Worm (Caenorhabditis elegans) whole organism, mixed stage, embryonic: ENCODE data around the gene abf-6.

ENCODE experiments used
- M03D4.4 ChIP-seq: sonication (generic microtip); optimal IDR thresholded peaks from 2 replicates; lab custom pipeline; 2017; ENCODE audit warnings: mild to moderate bottlenecking, missing genetic modification characterization, missing compliant biosample characterization
- bed-3 ChIP-seq: fragments of 200-800 bp; sonication (Bioruptor generic); optimal IDR thresholded peaks from 3 replicates; lab custom pipeline; 2018; ENCODE audit warnings: mild to moderate bottlenecking, missing genetic modification characterization, moderate library complexity, missing compliant biosample characterization
- blmp-1 ChIP-seq: fragments of 150-350 bp; optimal IDR thresholded peaks from 2 replicates; lab custom pipeline; 2014; ENCODE audit warnings: missing biosample characterization, missing genetic modification characterization
- ceh-39 ChIP-seq: fragments of 150-350 bp; optimal IDR thresholded peaks from 2 replicates; lab custom pipeline; 2014; ENCODE audit warnings: missing biosample characterization, missing genetic modification characterization
- ceh-43 ChIP-seq: fragments of 200-800 bp; sonication (Bioruptor generic); optimal IDR thresholded peaks from 2 replicates; lab custom pipeline; 2018; ENCODE audit warnings: mild to moderate bottlenecking, missing genetic modification characterization, moderate library complexity, missing compliant biosample characterization
- ceh-83 ChIP-seq: fragments of 200-800 bp; sonication (Bioruptor generic); optimal IDR thresholded peaks from 2 replicates; lab custom pipeline; 2018; ENCODE audit warnings: mild to moderate bottlenecking, missing genetic modification characterization, missing compliant biosample characterization
- ces-1 ChIP-seq: fragments of 150-350 bp; optimal IDR thresholded peaks from 2 replicates; lab custom pipeline; 2014; ENCODE audit warnings: missing biosample characterization, missing genetic modification reagents, missing genetic modification characterization
- cnd-1 ChIP-seq: fragments of 200-800 bp; sonication (Bioruptor generic); optimal IDR thresholded peaks from 2 replicates; lab custom pipeline; 2018; ENCODE audit warnings: mild to moderate bottlenecking, missing genetic modification characterization, missing compliant biosample characterization
- drap-1 ChIP-seq: fragments of 200-800 bp; sonication (Bioruptor generic); optimal IDR thresholded peaks from 3 replicates; lab custom pipeline; 2018; ENCODE audit warnings: mild to moderate bottlenecking, missing genetic modification characterization, missing compliant biosample characterization
- elt-1 ChIP-seq: sonication (generic microtip); optimal IDR thresholded peaks from 2 replicates; lab custom pipeline; 2017; ENCODE audit warnings: missing genetic modification characterization, mild to moderate bottlenecking, missing compliant biosample characterization, antibody characterized with exemption, moderate library complexity, borderline replicate concordance; ENCODE audit not compliant: insufficient read depth
- elt-3 ChIP-seq: fragments of 150-350 bp; optimal IDR thresholded peaks from 2 replicates; lab custom pipeline; 2014; ENCODE audit warnings: missing biosample characterization, missing genetic modification characterization
- ham-2 ChIP-seq: fragments of 200-800 bp; sonication (Bioruptor generic); optimal IDR thresholded peaks from 2 replicates; lab custom pipeline; 2018; ENCODE audit warnings: mild to moderate bottlenecking, missing genetic modification characterization, missing compliant biosample characterization
- hlh-1 ChIP-seq: fragments of 150-350 bp; optimal IDR thresholded peaks from 2 replicates; lab custom pipeline; 2014; ENCODE audit warnings: missing biosample characterization, missing genetic modification reagents, missing genetic modification characterization
- lin-13 ChIP-seq: fragments of 150-350 bp; optimal IDR thresholded peaks from 2 replicates; lab custom pipeline; 2014; ENCODE audit warnings: missing biosample characterization, missing genetic modification characterization
- lin-32 ChIP-seq: fragments of 200-800 bp; sonication (Bioruptor generic); optimal IDR thresholded peaks from 2 replicates; lab custom pipeline; 2018; ENCODE audit warnings: mild to moderate bottlenecking, missing genetic modification characterization, missing compliant biosample characterization
- lsy-2 ChIP-seq: fragments of 150-350 bp; optimal IDR thresholded peaks from 2 replicates; lab custom pipeline; 2014; ENCODE audit warnings: missing biosample characterization, missing genetic modification characterization
- mab-5 ChIP-seq: fragments of 150-350 bp; optimal IDR thresholded peaks from 2 replicates; lab custom pipeline; 2014; ENCODE audit warnings: missing biosample characterization, missing genetic modification characterization
- mep-1 ChIP-seq: fragments of 150-350 bp; optimal IDR thresholded peaks from 2 replicates; lab custom pipeline; 2017; ENCODE audit warnings: missing biosample characterization, missing genetic modification reagents, missing genetic modification characterization, inconsistent platforms
- mls-2 ChIP-seq: sonication (generic microtip); optimal IDR thresholded peaks from 2 replicates; lab custom pipeline; 2016; ENCODE audit warnings: mild to moderate bottlenecking, missing genetic modification characterization, moderate library complexity, missing compliant biosample characterization
- nhr-12 ChIP-seq: fragments of 150-350 bp; optimal IDR thresholded peaks from 2 replicates; lab custom pipeline; 2014; ENCODE audit warnings: missing biosample characterization, missing genetic modification characterization
- nhr-237 ChIP-seq: fragments of 150-350 bp; optimal IDR thresholded peaks from 2 replicates; lab custom pipeline; 2014; ENCODE audit warnings: missing biosample characterization, missing genetic modification characterization
- nhr-76 ChIP-seq: sonication (generic microtip); optimal IDR thresholded peaks from 2 replicates; lab custom pipeline; 2017; ENCODE audit warnings: missing biosample characterization, missing genetic modification characterization
- sem-2 ChIP-seq: fragments of 200-800 bp; sonication (Bioruptor generic); optimal IDR thresholded peaks from 2 replicates; lab custom pipeline; 2018; ENCODE audit warnings: mild to moderate bottlenecking, missing genetic modification characterization, missing compliant biosample characterization
- snpc-4 ChIP-seq: fragments of 150-350 bp; optimal IDR thresholded peaks from 2 replicates; lab custom pipeline; 2014; ENCODE audit warnings: missing biosample characterization, missing genetic modification characterization
- sptf-1 ChIP-seq: sonication (generic microtip); optimal IDR thresholded peaks from 2 replicates; lab custom pipeline; 2017; ENCODE audit warnings: mild to moderate bottlenecking, missing genetic modification characterization, moderate library complexity, missing compliant biosample characterization
- tbx-8 ChIP-seq: fragments of 200-800 bp; sonication (Bioruptor generic); optimal IDR thresholded peaks from 2 replicates; lab custom pipeline; 2018; ENCODE audit warnings: mild to moderate bottlenecking, missing genetic modification characterization, moderate library complexity, missing compliant biosample characterization
- unc-120 ChIP-seq: sonication (generic microtip); optimal IDR thresholded peaks from 2 replicates; lab custom pipeline; 2017; ENCODE audit warnings: missing genetic modification characterization, missing compliant biosample characterization; ENCODE audit not compliant: poor library complexity, severe bottlenecking
- unc-62 ChIP-seq: fragments of 150-350 bp; optimal IDR thresholded peaks from 2 replicates; lab custom pipeline; 2014; ENCODE audit warnings: missing biosample characterization, missing genetic modification reagents, missing genetic modification characterization
- zip-8 ChIP-seq: fragments of 150-350 bp; optimal IDR thresholded peaks from 2 replicates; lab custom pipeline; 2014; ENCODE audit warnings: missing biosample characterization, missing genetic modification characterization
- ztf-11 ChIP-seq: fragments of 150-350 bp; optimal IDR thresholded peaks from 2 replicates; lab custom pipeline; 2014; ENCODE audit warnings: missing biosample characterization, missing genetic modification characterization

abf-6 gene

DNA sequence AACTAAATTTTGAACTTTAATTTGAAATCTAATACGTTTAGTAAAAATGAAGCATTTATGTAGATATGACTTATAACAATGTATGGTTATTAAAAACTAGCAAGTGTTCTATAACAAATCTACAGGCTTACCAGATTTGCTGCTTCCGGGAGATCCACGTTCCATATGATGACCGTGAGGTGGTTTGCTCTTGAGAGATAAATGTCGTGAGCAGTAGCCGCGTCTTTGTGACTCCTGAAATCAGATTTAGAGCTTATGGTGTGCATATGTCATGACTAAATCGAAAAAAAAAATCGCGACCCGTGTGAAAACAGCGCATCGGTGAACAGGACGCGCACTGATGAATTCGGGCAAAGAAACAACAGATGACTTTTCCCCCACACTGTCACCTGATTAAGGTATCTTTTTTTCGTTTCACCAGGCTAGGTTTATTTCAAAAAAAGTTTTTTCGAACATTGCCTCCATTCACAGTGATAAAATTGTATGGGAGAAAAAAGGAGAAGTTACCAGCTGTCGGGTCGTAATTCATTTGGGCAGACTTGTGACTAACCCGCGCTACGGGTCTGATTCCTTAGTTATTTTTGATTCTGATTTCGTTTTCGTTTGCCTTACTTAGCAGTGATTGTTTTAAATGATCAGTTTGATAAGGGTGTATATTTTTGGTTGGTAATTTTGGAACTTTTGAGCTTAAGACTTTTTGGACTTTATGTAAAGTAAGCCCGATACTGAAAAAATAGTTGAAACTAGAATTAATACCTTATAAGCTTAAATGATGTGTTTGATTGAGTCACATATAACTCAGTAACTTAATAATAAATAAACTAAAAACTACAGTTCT is 14.4 kb downstream of the abf-6 start, which contains the start of gene nhr-27:
Gene nhr-27 (minus strand): TSS at position 234 of the 838 bp plus-strand sequence.
- TF ChIP-seq lin-32 (GFP tag; lab: Kevin White, UChicago), result no peak
- TF ChIP-seq sem-2 (GFP tag; lab: Kevin White, UChicago), result no peak
- TF ChIP-seq blmp-1 (tag; lab: Kevin White, UChicago), result no peak
- no peak for TF ChIP-seq sptf-1 (tag; lab: Kevin White, UChicago)

DNA sequence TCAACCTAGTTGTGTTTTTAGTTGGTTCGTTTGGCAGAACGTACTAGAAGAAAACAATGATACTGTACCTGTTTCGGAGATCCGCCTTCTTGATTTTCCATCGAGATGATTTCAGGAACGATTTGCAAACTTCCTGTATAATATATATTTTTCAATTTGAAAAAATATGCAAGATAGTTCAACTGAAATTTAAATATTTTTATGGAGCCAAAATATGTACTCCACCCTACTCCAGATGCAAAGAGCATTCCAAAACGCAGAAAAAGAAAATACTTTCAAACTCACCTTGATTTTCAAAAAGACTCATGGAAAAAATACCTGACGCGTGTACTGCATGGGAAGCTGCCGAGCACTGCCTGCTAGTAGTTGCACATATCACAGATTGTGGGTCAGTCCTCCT is 19.6 kb downstream of the abf-6 start, which contains the start of gene gei-3:
Gene gei-3 (minus strand): TSS at position 101 of the 400 bp plus-strand sequence.
- TF ChIP-seq lin-13 (no peak), sptf-1 (tag; lab: Kevin White, UChicago) (no peak), ceh-83 (GFP tag; lab: Kevin White, UChicago) (no peak), mep-1 (tag; lab: Kevin White, UChicago) (no peak), M03D4.4 (no peak), tbx-8 (no peak), elt-3 (tag; lab: Kevin White, UChicago) (no peak), mab-5 (tag; lab: Kevin White, UChicago) (no peak), lsy-2 (tag; lab: Kevin White, UChicago) (no peak), drap-1 (GFP tag; lab: Kevin White, UChicago) (no peak), ceh-43 (GFP tag; lab: Kevin White, UChicago) (no peak), snpc-4 (tag; lab: Kevin White, UChicago) (no peak)

DNA sequence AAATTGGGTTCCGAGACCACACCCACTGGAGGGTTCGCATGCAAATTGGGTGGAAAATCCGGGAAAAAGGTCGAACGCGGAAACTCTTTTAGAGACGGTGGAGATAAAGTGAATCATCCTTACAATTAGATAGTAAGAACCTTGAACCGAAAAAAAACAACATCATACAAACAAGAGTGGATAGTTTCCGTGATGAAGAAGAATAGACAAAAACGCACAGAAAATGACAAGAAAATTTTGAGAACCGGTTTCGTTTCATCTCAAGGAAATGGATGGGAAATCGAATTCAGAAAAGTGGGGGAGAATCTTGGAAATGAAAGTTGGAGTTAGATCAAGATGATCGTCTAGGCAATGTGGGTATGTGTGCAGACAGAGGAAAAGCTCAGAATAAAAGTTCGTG is 21.4 kb downstream of the abf-6 start:
- no peak for TF ChIP-seq nhr-12 (tag; lab: Kevin White, UChicago)
- no peak for TF ChIP-seq nhr-237 (tag; lab: Kevin White, UChicago)
- no peak for TF ChIP-seq mls-2 (tag; lab: Kevin White, UChicago)
- no peak for TF ChIP-seq lin-13
- no peak for TF ChIP-seq mab-5 (tag; lab: Kevin White, UChicago)
- no peak for TF ChIP-seq ceh-43 (GFP tag; lab: Kevin White, UChicago)
- no peak for TF ChIP-seq snpc-4 (tag; lab: Kevin White, UChicago)
- no peak for TF ChIP-seq unc-120 (tag; lab: Kevin White, UChicago)
- TF ChIP-seq blmp-1 (tag; lab: Kevin White, UChicago), result no peak
- TF ChIP-seq mep-1 (tag; lab: Kevin White, UChicago), result no peak
- no peak for TF ChIP-seq elt-1 (tag; lab: Kevin White, UChicago)
- no peak for TF ChIP-seq ztf-11 (tag; lab: Kevin White, UChicago)
- TF ChIP-seq cnd-1 (tag; lab: Kevin White, UChicago), result no peak
- no peak for TF ChIP-seq lin-32 (GFP tag; lab: Kevin White, UChicago)

DNA sequence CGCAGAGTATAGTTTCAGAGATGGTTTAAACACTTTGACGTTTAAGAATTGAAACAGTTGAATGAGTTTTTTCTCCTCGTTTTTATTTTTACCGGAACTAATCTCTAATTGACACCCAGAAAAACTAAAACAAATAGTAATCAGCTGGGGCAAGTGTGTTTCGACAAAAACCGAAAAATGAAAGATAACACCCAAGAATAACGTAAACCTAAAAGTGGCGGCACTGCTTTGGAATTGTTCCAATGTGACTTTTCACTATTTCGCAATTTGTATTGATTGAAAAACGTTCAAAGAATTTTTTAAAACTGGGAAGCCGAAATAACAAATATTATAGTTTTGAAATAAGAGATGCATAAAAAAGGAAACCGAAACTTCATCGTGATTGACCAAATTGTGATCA is 24.9 kb downstream of the abf-6 start:
- TF ChIP-seq unc-62 (GFP tag; lab: Kevin White, UChicago) (no peak), hlh-1 (tag; lab: Kevin White, UChicago) (no peak)
- TF ChIP-seq, all 35 proteins: peak for 0

DNA sequence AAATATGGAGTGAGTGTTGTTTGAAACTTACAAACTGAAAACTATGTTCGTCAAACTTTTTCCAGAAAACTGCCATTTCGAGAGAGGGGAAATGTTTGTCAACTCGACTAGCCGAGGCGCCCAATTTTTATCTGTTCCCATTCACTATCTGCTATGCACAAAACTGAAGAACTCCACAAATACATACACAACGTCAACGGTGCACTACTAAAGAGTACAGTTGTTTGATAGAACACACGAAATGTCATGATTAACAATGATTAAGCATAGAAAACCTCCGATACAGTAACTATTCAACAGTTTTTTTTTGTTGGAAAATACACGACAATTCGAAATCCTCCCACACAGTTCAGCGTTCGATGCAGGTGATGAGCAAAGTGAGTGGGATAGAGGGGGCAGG is 25.6 kb downstream of the abf-6 start:
- TF ChIP-seq ham-2 (no peak), lin-13 (no peak), drap-1 (GFP tag; lab: Kevin White, UChicago) (no peak), hlh-1 (tag; lab: Kevin White, UChicago) (no peak), nhr-237 (tag; lab: Kevin White, UChicago) (no peak), sptf-1 (tag; lab: Kevin White, UChicago) (no peak)

DNA sequence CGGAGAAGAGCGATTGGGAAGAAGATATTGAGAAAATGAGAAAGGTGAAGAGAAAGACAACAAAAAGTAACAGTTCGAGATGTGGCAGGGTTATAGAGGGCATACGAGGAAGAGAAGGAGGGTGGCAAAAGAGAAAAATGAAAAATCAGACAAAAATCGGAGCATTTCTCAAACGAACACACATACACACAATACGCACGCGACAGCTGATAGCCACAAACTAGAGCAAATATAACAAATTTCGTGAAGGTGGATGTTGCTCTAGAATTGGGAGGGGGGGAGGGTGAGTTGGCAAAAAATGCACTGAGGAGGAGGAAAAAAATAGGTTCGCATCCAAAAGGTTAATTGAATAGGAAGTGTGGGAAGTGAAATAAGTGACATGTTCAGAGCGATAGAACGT is 31.3 kb downstream of the abf-6 start:
- no peak for TF ChIP-seq ceh-39 (tag; lab: Kevin White, UChicago)
- no peak for TF ChIP-seq cnd-1 (tag; lab: Kevin White, UChicago)
- no peak for TF ChIP-seq blmp-1 (tag; lab: Kevin White, UChicago)
- no peak for TF ChIP-seq bed-3 (GFP tag; lab: Kevin White, UChicago)
- no peak for TF ChIP-seq ces-1
- no peak for TF ChIP-seq nhr-237 (tag; lab: Kevin White, UChicago)
- TF ChIP-seq drap-1 (GFP tag; lab: Kevin White, UChicago), result no peak
- TF ChIP-seq mls-2 (tag; lab: Kevin White, UChicago), result no peak
- TF ChIP-seq zip-8 (tag; lab: Kevin White, UChicago), result no peak
- TF ChIP-seq ham-2, result no peak
- no peak for TF ChIP-seq lin-13
- TF ChIP-seq unc-120 (tag; lab: Kevin White, UChicago), result no peak
- TF ChIP-seq tbx-8, result no peak
- no peak for TF ChIP-seq lsy-2 (tag; lab: Kevin White, UChicago)
- TF ChIP-seq sptf-1 (tag; lab: Kevin White, UChicago), result no peak
- no peak for TF ChIP-seq ztf-11 (tag; lab: Kevin White, UChicago)
- no peak for TF ChIP-seq nhr-76
- TF ChIP-seq nhr-12 (tag; lab: Kevin White, UChicago), result no peak
